Fruit fly (Drosophila melanogaster) whole organism, adult: ENCODE results near the gene CG14160.
A peak's percentile ranks its signal among the peaks of the same experiment; 100 is the strongest.

Source experiments
- CG11617 ChIP-seq: fragments of 200-800 bp; sonication (Bioruptor generic); optimal IDR thresholded peaks from 2 replicates; lab custom pipeline; 2017; ENCODE audit warnings: mild to moderate bottlenecking, missing biosample characterization, missing genetic modification reagents, missing genetic modification characterization
- CG12768 ChIP-seq: fragments of 200-800 bp; sonication (Bioruptor generic); optimal IDR thresholded peaks from 2 replicates; lab custom pipeline; 2017; ENCODE audit warnings: missing biosample characterization, missing genetic modification characterization, mild to moderate bottlenecking, moderate library complexity, missing genetic modification reagents
- CG14711 ChIP-seq: fragments of 200-800 bp; sonication (Bioruptor generic); optimal IDR thresholded peaks from 2 replicates; lab custom pipeline; 2018; ENCODE audit warnings: missing biosample characterization, mild to moderate bottlenecking, missing genetic modification characterization, moderate library complexity
- CG33017 ChIP-seq: fragments of 200-800 bp; sonication (Bioruptor generic); optimal IDR thresholded peaks from 2 replicates; lab custom pipeline; 2018; ENCODE audit warnings: missing biosample characterization, mild to moderate bottlenecking, missing genetic modification characterization, moderate library complexity
- CG7045 ChIP-seq: fragments of 200-800 bp; sonication (Bioruptor generic); optimal IDR thresholded peaks from 2 replicates; lab custom pipeline; 2017; ENCODE audit warnings: missing biosample characterization, mild to moderate bottlenecking, missing genetic modification characterization
- CG7101 ChIP-seq: fragments of 200-800 bp; sonication (Bioruptor generic); optimal IDR thresholded peaks from 2 replicates; lab custom pipeline; 2018; ENCODE audit warnings: missing biosample characterization, mild to moderate bottlenecking, missing genetic modification characterization, moderate library complexity
- Clk ChIP-seq: fragments of 200-800 bp; sonication (Bioruptor generic); optimal IDR thresholded peaks from 2 replicates; lab custom pipeline; 2017; ENCODE audit warnings: missing biosample characterization, missing genetic modification characterization
- Crg-1 ChIP-seq: fragments of 200-800 bp; sonication (Bioruptor generic); optimal IDR thresholded peaks from 2 replicates; lab custom pipeline; 2016; ENCODE audit warnings: missing biosample characterization, missing genetic modification characterization
- Hr96 ChIP-seq: fragments of 200-800 bp; sonication (Bioruptor generic); optimal IDR thresholded peaks from 2 replicates; lab custom pipeline; 2016; ENCODE audit warnings: missing biosample characterization, missing genetic modification characterization
- bab1 ChIP-seq: fragments of 200-800 bp; sonication (Bioruptor generic); optimal IDR thresholded peaks from 3 replicates; lab custom pipeline; 2019; ENCODE audit warnings: missing biosample characterization, mild to moderate bottlenecking, missing genetic modification characterization, moderate library complexity
- cic ChIP-seq: fragments of 200-800 bp; sonication (Bioruptor generic); optimal IDR thresholded peaks from 2 replicates; lab custom pipeline; 2017; ENCODE audit warnings: missing biosample characterization, mild to moderate bottlenecking, missing genetic modification characterization, moderate library complexity
- kay ChIP-seq: fragments of 200-800 bp; sonication (Bioruptor generic); peaks from one replicate; lab custom pipeline; 2016; ENCODE audit warnings: missing biosample characterization, missing genetic modification characterization, borderline replicate concordance
- tj ChIP-seq: fragments of 200-800 bp; sonication (Bioruptor generic); optimal IDR thresholded peaks from 3 replicates; lab custom pipeline; 2017; ENCODE audit warnings: missing biosample characterization, mild to moderate bottlenecking, missing genetic modification characterization, moderate library complexity
- toe ChIP-seq: fragments of 200-800 bp; sonication (Bioruptor generic); optimal IDR thresholded peaks from 2 replicates; lab custom pipeline; 2016; ENCODE audit warnings: missing biosample characterization, missing genetic modification characterization

The CG14160 gene

DNA sequence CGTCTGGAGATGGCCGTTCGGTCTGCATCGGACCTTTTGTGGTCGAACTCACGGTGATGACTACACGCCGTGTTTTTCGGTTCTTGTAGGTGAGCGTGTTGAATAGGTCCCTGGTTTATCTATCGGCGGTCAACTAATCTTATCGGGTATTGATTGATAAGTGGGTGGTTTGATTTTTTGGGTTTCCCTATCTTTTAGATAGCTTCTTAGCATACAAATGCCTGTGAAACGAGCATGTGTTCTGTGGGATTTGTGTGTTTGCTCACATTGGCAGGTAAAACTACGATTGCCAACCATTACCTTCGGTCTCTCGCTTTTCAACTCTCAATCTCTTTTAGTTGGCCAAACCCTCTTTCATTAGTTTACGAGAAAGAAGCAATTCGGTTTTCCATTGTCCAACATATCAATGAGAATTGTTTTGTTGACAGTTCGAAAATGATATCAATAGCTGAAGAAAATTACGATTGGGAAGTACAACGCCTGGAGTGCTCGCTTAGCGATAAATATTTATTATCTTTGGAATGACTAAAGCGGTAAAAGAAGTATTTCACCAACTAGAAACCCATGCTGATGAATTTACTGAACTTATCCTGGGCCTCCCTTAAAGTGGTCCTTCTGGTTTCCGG lies 3.2 kb upstream of the CG14160 start, which contains the start of gene CG32053:
TSS of gene CG32053 (minus strand) at position 69 of the 626 bp plus-strand sequence.
- TF ChIP-seq Crg-1 (GFP tag; lab: Kevin White, UChicago): no peak
- no peak for TF ChIP-seq Hr96 (GFP tag; lab: Kevin White, UChicago)
- peak; percentile 14 for TF ChIP-seq cic (GFP tag; lab: Kevin White, UChicago)
- no peak for TF ChIP-seq bab1 (GFP tag; lab: Kevin White, UChicago)
- no peak for TF ChIP-seq CG12768 (GFP tag; lab: Kevin White, UChicago)
- peak; percentile 56 for TF ChIP-seq kay (GFP tag; lab: Kevin White, UChicago)

DNA sequence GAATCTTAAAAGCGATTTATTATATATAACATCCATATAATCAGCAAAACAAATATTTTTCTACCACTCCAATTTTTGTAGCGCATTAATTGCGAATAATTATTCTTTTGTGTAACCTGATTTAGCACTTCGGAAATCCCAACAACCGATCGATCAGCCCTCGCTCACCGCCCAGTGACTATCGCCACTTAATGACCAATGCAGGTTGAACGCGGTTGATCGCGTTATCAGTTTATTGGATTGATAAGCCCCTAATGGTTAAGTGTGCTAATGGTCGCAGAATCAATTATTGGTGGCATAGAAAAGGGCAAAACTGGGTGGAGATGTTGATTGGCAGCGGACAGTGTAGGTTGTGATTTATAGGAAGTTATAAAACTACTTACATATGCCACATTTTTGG lies 785 bp downstream of the CG14160 start:
- TF ChIP-seq toe (no peak), kay (GFP tag; lab: Kevin White, UChicago) (peak; percentile 43)

DNA sequence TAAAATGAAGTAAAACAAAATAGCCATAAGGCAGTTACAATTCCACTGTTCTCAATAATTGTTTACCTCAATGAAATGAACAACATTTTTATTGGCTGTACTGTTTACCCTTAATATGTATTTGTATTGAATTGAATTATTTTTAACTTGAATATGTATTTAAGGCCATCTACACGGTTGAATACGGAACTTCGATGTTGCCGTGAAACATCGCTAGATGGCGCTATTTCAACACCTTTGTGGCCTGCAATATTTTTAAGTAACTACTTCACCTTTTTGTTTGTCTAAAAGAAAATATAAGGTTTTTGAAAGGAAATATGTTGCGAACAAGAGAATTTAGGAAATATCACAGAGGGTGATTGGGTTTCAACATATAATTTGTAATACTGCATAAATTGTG lies 10.6 kb downstream of the CG14160 start:
- no peak for TF ChIP-seq kay (GFP tag; lab: Kevin White, UChicago)
- no peak for TF ChIP-seq Crg-1 (GFP tag; lab: Kevin White, UChicago)
- TF ChIP-seq tj (GFP tag; lab: Kevin White, UChicago): no peak
- TF ChIP-seq bab1 (GFP tag; lab: Kevin White, UChicago): no peak
- TF ChIP-seq CG7101: no peak
- no peak for TF ChIP-seq Clk
- TF ChIP-seq CG11617 (GFP tag; lab: Kevin White, UChicago): no peak
- no peak for TF ChIP-seq toe
- no peak for TF ChIP-seq CG7045
- no peak for TF ChIP-seq cic (GFP tag; lab: Kevin White, UChicago)
- TF ChIP-seq CG12768 (GFP tag; lab: Kevin White, UChicago): no peak

DNA sequence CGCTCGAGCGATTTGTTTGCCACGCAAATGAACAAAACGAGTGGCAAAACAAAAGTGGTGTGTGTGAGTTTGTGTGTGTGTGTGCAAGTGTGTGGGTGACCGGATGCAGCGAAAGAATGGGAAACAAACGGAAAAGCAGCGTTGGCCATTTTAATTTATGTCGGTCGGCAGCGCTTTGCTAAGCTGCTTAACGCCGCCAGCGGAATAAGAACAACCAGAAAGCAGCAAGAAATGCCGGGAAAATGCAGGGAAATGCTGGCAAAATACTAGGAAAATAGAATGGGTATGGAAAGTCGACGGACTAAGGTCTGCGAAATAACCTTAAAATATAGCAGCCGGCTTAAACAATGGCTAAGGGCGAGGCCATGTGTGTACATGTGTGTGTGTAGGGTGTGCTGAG lies 36.6 kb downstream of the CG14160 start:
- TF ChIP-seq Crg-1 (GFP tag; lab: Kevin White, UChicago) (no peak), CG7101 (no peak), CG33017 (tag; lab: Kevin White, UChicago) (no peak), CG14711 (tag; lab: Kevin White, UChicago) (no peak)
